Worm (Caenorhabditis elegans) whole organism, late embryonic: ENCODE measurements around the gene F14D12.1.

Source experiments
- ceh-45 ChIP-seq: fragments of 200-800 bp; sonication (Bioruptor generic); IDR thresholded peaks from 2 replicates; pipeline ENCODE4 v1.3.6; 2022; ENCODE audit warnings: missing genetic modification reagents, missing genetic modification characterization, missing compliant biosample characterization
- hlh-30 ChIP-seq: sonication (generic microtip); optimal IDR thresholded peaks from 2 replicates; lab custom pipeline; 2017; ENCODE audit warnings: antibody characterized with exemption, missing genetic modification characterization, missing compliant biosample characterization; ENCODE audit not compliant: insufficient read depth
- nhr-11 ChIP-seq: fragments of 150-350 bp; optimal IDR thresholded peaks from 2 replicates; lab custom pipeline; 2014; ENCODE audit warnings: missing biosample characterization, missing genetic modification characterization

- TF ChIP-seq ceh-45 (GFP tag; lab: Robert Waterston, UW) (no peak), hlh-30 (no peak), nhr-11 (tag; lab: Kevin White, UChicago) (no peak)
Observed at ce11 chrX:5603338-5603816, at the start of gene F14D12.1.
